Worm (Caenorhabditis elegans) whole organism, L4 larva: ENCODE results near the gene sas-1.
A peak's percentile ranks its signal among the peaks of the same experiment; 100 is the strongest.

Experiments used
- F37D6.2 ChIP-seq: sonication (generic microtip); optimal IDR thresholded peaks from 2 replicates; lab custom pipeline; 2016; ENCODE audit warnings: mild to moderate bottlenecking, missing genetic modification characterization, missing compliant biosample characterization
- T26A8.4 ChIP-seq: fragments of 200-800 bp; sonication (Bioruptor generic); IDR thresholded peaks from 2 replicates; pipeline ENCODE4 v1.3.6; 2022; ENCODE audit warnings: missing genetic modification characterization, missing compliant biosample characterization
- ceh-20 ChIP-seq: fragments of 200-800 bp; sonication (Bioruptor generic); IDR thresholded peaks from 2 replicates; pipeline ENCODE4 v1.3.6; 2022; ENCODE audit warnings: missing genetic modification reagents, missing genetic modification characterization, missing compliant biosample characterization
- ceh-82 ChIP-seq: sonication (generic microtip); optimal IDR thresholded peaks from 2 replicates; lab custom pipeline; 2017; ENCODE audit warnings: missing biosample characterization, missing genetic modification characterization
- daf-12 ChIP-seq: fragments of 150-350 bp; optimal IDR thresholded peaks from 2 replicates; lab custom pipeline; 2014; ENCODE audit warnings: missing biosample characterization, missing genetic modification reagents, missing genetic modification characterization
- daf-8 ChIP-seq: fragments of 200-800 bp; sonication (Bioruptor generic); IDR thresholded peaks from 2 replicates; pipeline ENCODE4 v1.3.6; 2022; ENCODE audit warnings: missing genetic modification characterization, missing compliant biosample characterization
- dmd-6 ChIP-seq: fragments of 200-800 bp; sonication (Bioruptor generic); IDR thresholded peaks from 2 replicates; pipeline ENCODE4 v1.3.6; 2022; ENCODE audit warnings: missing genetic modification reagents, missing genetic modification characterization, missing compliant biosample characterization
- dpl-1 ChIP-seq: fragments of 150-350 bp; optimal IDR thresholded peaks from 2 replicates; lab custom pipeline; 2014; ENCODE audit warnings: missing biosample characterization, missing genetic modification reagents, missing genetic modification characterization
- dve-1 ChIP-seq: sonication (generic microtip); optimal IDR thresholded peaks from 2 replicates; lab custom pipeline; 2017; ENCODE audit warnings: antibody characterized with exemption, mild to moderate bottlenecking, missing genetic modification characterization, missing compliant biosample characterization; ENCODE audit not compliant: insufficient read depth
- egl-43 ChIP-seq: fragments of 200-800 bp; sonication (Bioruptor generic); IDR thresholded peaks from 2 replicates; pipeline ENCODE4 v1.3.6; 2022; ENCODE audit warnings: missing genetic modification reagents, missing genetic modification characterization, missing compliant biosample characterization
- fkh-10 ChIP-seq: fragments of 150-350 bp; optimal IDR thresholded peaks from 2 replicates; lab custom pipeline; 2014; ENCODE audit warnings: missing biosample characterization, missing genetic modification reagents, missing genetic modification characterization
- hlh-11 ChIP-seq: fragments of 200-800 bp; sonication (Bioruptor generic); optimal IDR thresholded peaks from 2 replicates; lab custom pipeline; 2018; ENCODE audit warnings: mild to moderate bottlenecking, missing genetic modification characterization, missing compliant biosample characterization
- hlh-30 ChIP-seq: sonication (generic microtip); optimal IDR thresholded peaks from 2 replicates; lab custom pipeline; 2017; ENCODE audit warnings: antibody characterized with exemption, mild to moderate bottlenecking, missing genetic modification characterization, missing compliant biosample characterization; ENCODE audit not compliant: insufficient read depth
- hmg-1.1 ChIP-seq: fragments of 200-800 bp; sonication (Bioruptor generic); IDR thresholded peaks from 2 replicates; pipeline ENCODE4 v1.3.6; 2022; ENCODE audit warnings: missing genetic modification reagents, missing genetic modification characterization, missing compliant biosample characterization
- lin-29 ChIP-seq: fragments of 200-800 bp; sonication (Bioruptor generic); IDR thresholded peaks from 2 replicates; pipeline ENCODE4 v1.3.6; 2022; ENCODE audit warnings: missing genetic modification reagents, missing genetic modification characterization, missing compliant biosample characterization
- lin-38 ChIP-seq: fragments of 200-800 bp; sonication (Bioruptor generic); IDR thresholded peaks from 2 replicates; pipeline ENCODE4 v1.3.6; 2022; ENCODE audit warnings: missing genetic modification reagents, missing genetic modification characterization, missing compliant biosample characterization
- lsy-2 ChIP-seq, 2 experiments: fragments of 150-350 bp in 1 of 2; sonication (generic microtip) in 1 of 2; optimal IDR thresholded peaks; 2 replicates each; lab custom pipeline; 2014 to 2017; ENCODE audit warnings: missing biosample characterization in 2 of 2, missing genetic modification characterization in 2 of 2
- mep-1 ChIP-seq: fragments of 150-350 bp; sonication (generic microtip); optimal IDR thresholded peaks from 3 replicates; lab custom pipeline; 2014; ENCODE audit warnings: missing biosample characterization, missing genetic modification characterization
- mes-2 ChIP-seq: sonication (generic microtip); optimal IDR thresholded peaks from 2 replicates; lab custom pipeline; 2016; ENCODE audit warnings: missing genotype, mild to moderate bottlenecking, missing genetic modification characterization, missing compliant biosample characterization; ENCODE audit not compliant: poor library complexity, severe bottlenecking
- nhr-41 ChIP-seq: fragments of 200-800 bp; sonication (Bioruptor generic); IDR thresholded peaks from 2 replicates; pipeline ENCODE4 v1.3.6; 2022; ENCODE audit warnings: missing genetic modification reagents, missing genetic modification characterization, missing compliant biosample characterization
- nhr-76 ChIP-seq: fragments of 150-350 bp; optimal IDR thresholded peaks from 2 replicates; lab custom pipeline; 2014; ENCODE audit warnings: missing biosample characterization, missing genetic modification characterization
- pha-4 ChIP-seq, 2 experiments: fragments of 150-350 bp in 1 of 2; fragments of 200-800 bp in 1 of 2; sonication (Bioruptor generic) in 1 of 2; IDR thresholded peaks in 1 of 2; optimal IDR thresholded peaks in 1 of 2; 2 replicates each; pipeline versions ENCODE4 v1.3.6 to Lab custom; 2014 to 2022; ENCODE audit warnings: missing genetic modification characterization in 2 of 2, missing genetic modification reagents in 2 of 2, missing biosample characterization in 1 of 2, missing compliant biosample characterization in 1 of 2
- rbr-2 ChIP-seq: sonication (generic microtip); optimal IDR thresholded peaks from 2 replicates; lab custom pipeline; 2016; ENCODE audit warnings: missing genotype, missing genetic modification characterization, missing compliant biosample characterization
- saeg-2 ChIP-seq: fragments of 200-800 bp; sonication (Bioruptor generic); IDR thresholded peaks from 2 replicates; pipeline ENCODE4 v1.3.6; 2022; ENCODE audit warnings: missing genetic modification reagents, missing genetic modification characterization, missing compliant biosample characterization
- set-16 ChIP-seq: fragments of 200-800 bp; sonication (Bioruptor generic); IDR thresholded peaks from 2 replicates; pipeline ENCODE4 v1.3.6; 2022; ENCODE audit warnings: missing genetic modification reagents, missing genetic modification characterization, missing compliant biosample characterization
- skn-1 ChIP-seq: fragments of 150-350 bp; optimal IDR thresholded peaks from 2 replicates; lab custom pipeline; 2014; ENCODE audit warnings: missing biosample characterization, missing genetic modification characterization
- snpc-1.2 ChIP-seq: fragments of 200-800 bp; sonication (Bioruptor generic); IDR thresholded peaks from 2 replicates; pipeline ENCODE4 v1.3.6; 2022; ENCODE audit warnings: missing genetic modification reagents, missing genetic modification characterization, missing compliant biosample characterization
- spr-1 ChIP-seq: sonication (generic microtip); optimal IDR thresholded peaks from 2 replicates; lab custom pipeline; 2016; ENCODE audit warnings: mild to moderate bottlenecking, missing genetic modification characterization, missing compliant biosample characterization
- tag-97 ChIP-seq: fragments of 200-800 bp; sonication (Bioruptor generic); IDR thresholded peaks from 2 replicates; pipeline ENCODE4 v1.3.6; 2022; ENCODE audit warnings: missing genetic modification characterization, missing compliant biosample characterization
- tra-1 ChIP-seq: fragments of 200-800 bp; sonication (Bioruptor generic); IDR thresholded peaks from 2 replicates; pipeline ENCODE4 v1.3.6; 2022; ENCODE audit warnings: missing genetic modification reagents, missing genetic modification characterization, missing compliant biosample characterization
- unc-130 ChIP-seq: sonication (generic microtip); optimal IDR thresholded peaks from 2 replicates; lab custom pipeline; 2016; ENCODE audit warnings: missing genetic modification reagents, missing genetic modification characterization, missing compliant biosample characterization
- unc-39 ChIP-seq: sonication (generic microtip); optimal IDR thresholded peaks from 2 replicates; lab custom pipeline; 2017; ENCODE audit warnings: missing biosample characterization, missing genetic modification characterization
- unc-62 ChIP-seq, 3 experiments: fragments of 150-350 bp in 1 of 3; sonication (generic microtip); optimal IDR thresholded peaks in 2 of 3; peaks in 1 of 3; 1 replicate in 1 of 3; 2 replicates in 2 of 3; lab custom pipeline; 2014 to 2017; ENCODE audit warnings: missing biosample characterization in 3 of 3, missing genetic modification characterization in 3 of 3, missing genetic modification reagents in 3 of 3, missing genotype in 1 of 3
- ztf-7 ChIP-seq: fragments of 150-350 bp; optimal IDR thresholded peaks from 2 replicates; lab custom pipeline; 2014; ENCODE audit warnings: missing biosample characterization, missing genetic modification characterization

The sas-1 gene

DNA sequence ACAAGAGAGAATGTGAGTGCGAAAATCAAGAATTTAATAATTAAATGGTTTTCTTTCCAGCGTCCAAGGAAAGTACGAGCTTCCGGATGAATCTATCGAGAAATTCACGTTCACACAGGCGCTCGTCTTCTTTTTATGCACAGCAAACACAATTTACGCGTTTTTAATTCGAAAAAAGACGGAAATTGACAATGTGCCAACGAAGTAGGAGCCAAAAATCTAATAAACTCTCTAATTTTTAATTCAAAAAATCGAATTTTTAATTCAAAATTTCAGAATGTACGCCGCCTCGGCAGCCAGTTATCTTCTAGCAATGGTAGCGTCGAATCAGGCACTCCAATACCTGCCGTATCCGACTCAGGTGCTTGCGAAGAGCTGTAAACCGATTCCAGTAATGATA, 12.4 kb downstream of the sas-1 start:
- TF ChIP-seq tag-97 (GFP tag; lab: Robert Waterston, UW) (no peak), unc-62 (GFP tag; optimal IDR thresholded peaks at IDR 0.05 in 1 of 2; lab: Kevin White, UChicago) (peak in 1 of 2 experiments; percentile 61), unc-62 (tag; optimal IDR thresholded peaks at IDR 0.05; lab: Kevin White, UChicago) (no peak)

ce11 chrIII:12713862-12714261, 14.6 kb downstream of the sas-1 start:
- peak; percentile 6 for TF ChIP-seq rbr-2 (tag; lab: Kevin White, UChicago)
- TF ChIP-seq ceh-82 (tag; lab: Kevin White, UChicago): no peak
- TF ChIP-seq dve-1 (tag; lab: Kevin White, UChicago): peak; percentile 6
- peak; percentile 32 for TF ChIP-seq dpl-1 (GFP tag; lab: Kevin White, UChicago)
- TF ChIP-seq mes-2 (tag; lab: Kevin White, UChicago): peak; percentile 60
- TF ChIP-seq hlh-30 (tag; lab: Kevin White, UChicago): peak; percentile 35
- no peak for TF ChIP-seq skn-1 (tag; lab: Kevin White, UChicago)
- TF ChIP-seq egl-43 (GFP tag; lab: Robert Waterston, UW): 0 out of 2 replicates have a peak, but pooled peaks have one; percentile 52
- TF ChIP-seq ceh-20 (GFP tag; lab: Robert Waterston, UW): no peak
- TF ChIP-seq ztf-7: no peak
- TF ChIP-seq unc-130 (GFP tag; lab: Kevin White, UChicago): peak; percentile 6
- peak in 1 of 2 experiments; percentile 3 for TF ChIP-seq lsy-2 (tag; optimal IDR thresholded peaks at IDR 0.05; lab: Kevin White, UChicago)
- TF ChIP-seq T26A8.4 (GFP tag; lab: Robert Waterston, UW): 0 out of 2 replicates have a peak, but pooled peaks have one; percentile 32
- TF ChIP-seq hlh-11 (tag; lab: Kevin White, UChicago): peak; percentile 1
- TF ChIP-seq lin-38 (GFP tag; lab: Robert Waterston, UW): peak; percentile 33; the same call in 1 of the 2 replicates

DNA sequence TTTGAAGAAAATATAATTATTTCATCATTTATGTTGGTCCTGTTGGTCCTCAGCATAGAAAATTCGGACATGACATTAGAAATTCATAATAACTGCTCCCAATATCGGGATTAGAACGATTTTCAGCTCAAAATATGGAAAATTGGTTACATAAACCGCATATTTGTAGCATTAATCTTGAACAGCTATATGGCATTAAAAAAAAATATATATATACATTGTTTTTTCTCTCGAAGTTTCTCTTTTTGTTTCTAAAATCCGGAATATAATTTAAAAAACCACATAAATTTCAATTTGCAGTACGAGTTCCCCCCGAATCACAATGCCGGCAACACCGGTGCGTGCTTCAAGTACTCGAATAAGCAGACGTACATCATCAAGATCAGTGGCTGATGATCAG, 15.0 kb downstream of the sas-1 start, which contains the start of gene ssl-1:
TSS of gene ssl-1 (plus strand) at position 301 of the 400 bp plus-strand sequence.
- no peak for TF ChIP-seq hlh-30 (tag; lab: Kevin White, UChicago)
- no peak for TF ChIP-seq spr-1
- no peak for TF ChIP-seq nhr-76 (tag; lab: Kevin White, UChicago)
- TF ChIP-seq fkh-10 (GFP tag; lab: Kevin White, UChicago): no peak
- no peak for TF ChIP-seq nhr-41 (GFP tag; lab: Robert Waterston, UW)
- TF ChIP-seq daf-12 (tag; lab: Kevin White, UChicago): no peak
- TF ChIP-seq snpc-1.2 (GFP tag; lab: Robert Waterston, UW): no peak
- TF ChIP-seq hmg-1.1 (GFP tag; lab: Robert Waterston, UW): no peak
- TF ChIP-seq daf-8 (GFP tag; lab: Robert Waterston, UW): no peak
- TF ChIP-seq unc-39 (tag; lab: Kevin White, UChicago): no peak
- no peak for TF ChIP-seq mep-1 (tag; lab: Kevin White, UChicago)

DNA sequence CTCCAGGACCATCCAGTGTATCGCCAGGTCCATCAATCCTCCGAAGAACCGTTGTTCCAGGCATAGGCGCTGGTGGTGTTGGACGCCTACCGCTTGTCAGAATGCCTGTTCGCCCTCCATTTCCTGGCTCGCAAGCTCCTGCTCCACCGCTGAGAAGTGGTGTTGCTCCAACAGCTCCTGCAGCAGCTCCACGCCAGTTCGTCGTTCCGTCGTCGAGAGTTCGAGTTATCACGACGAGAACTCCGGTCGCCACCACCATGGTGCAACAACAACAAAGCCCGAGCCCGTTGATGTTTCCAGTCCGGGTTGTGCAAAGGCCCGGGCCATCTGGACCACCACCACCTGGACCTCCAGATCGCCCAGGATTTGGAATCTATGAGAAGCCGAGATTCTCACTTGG, 28.9 kb downstream of the sas-1 start:
- TF ChIP-seq mep-1 (tag; lab: Kevin White, UChicago) (no peak), dve-1 (tag; lab: Kevin White, UChicago) (no peak), set-16 (peak; percentile 85)

- TF ChIP-seq unc-62 (GFP tag; optimal IDR thresholded peaks at IDR 0.05 in 1 of 2; lab: Kevin White, UChicago) (no peak), unc-62 (tag; optimal IDR thresholded peaks at IDR 0.05; lab: Kevin White, UChicago) (no peak), daf-12 (tag; lab: Kevin White, UChicago) (no peak)
- TF ChIP-seq, all 104 proteins: peak for 0
These were observed 39.6 kb downstream of the sas-1 start for ce11 chrIII:12738935-12739334.

- TF ChIP-seq hlh-30 (tag; lab: Kevin White, UChicago) (no peak), lin-29 (GFP tag; lab: Robert Waterston, UW) (no peak), ceh-20 (GFP tag; lab: Robert Waterston, UW) (no peak), pha-4 (GFP tag; IDR thresholded peaks at IDR 0.05; lab: Robert Waterston, UW) (no peak), pha-4 (tag; optimal IDR thresholded peaks at IDR 0.05; lab: Kevin White, UChicago) (no peak), tra-1 (GFP tag; lab: Robert Waterston, UW) (no peak), unc-39 (tag; lab: Kevin White, UChicago) (no peak), saeg-2 (GFP tag; lab: Robert Waterston, UW) (no peak), F37D6.2 (tag; lab: Kevin White, UChicago) (no peak), dmd-6 (GFP tag; lab: Robert Waterston, UW) (no peak), lin-38 (GFP tag; lab: Robert Waterston, UW) (no peak)
- TF ChIP-seq, all 104 proteins: peak for 0
These were observed 41.0 kb downstream of the sas-1 start for ce11 chrIII:12740313-12740712.
